Fruit fly (Drosophila melanogaster) whole organism, embryonic: ENCODE data around the gene CG42540.

Experiments
- Awh ChIP-seq: fragments of 200-800 bp; sonication (Bioruptor generic); IDR thresholded peaks from 2 replicates; pipeline ENCODE4, ENCODE4 v1.3.6; 2022; ENCODE audit warnings: missing biosample characterization, missing genetic modification characterization
- Bdp1 ChIP-seq: fragments of 200-800 bp; sonication (Bioruptor generic); optimal IDR thresholded peaks from 3 replicates; lab custom pipeline; 2016; ENCODE audit warnings: missing biosample characterization, missing genetic modification characterization
- CG10209 ChIP-seq: fragments of 200-800 bp; sonication (Bioruptor generic); optimal IDR thresholded peaks from 3 replicates; lab custom pipeline; 2017; ENCODE audit warnings: missing biosample characterization, mild to moderate bottlenecking, missing genetic modification characterization, missing genetic modification reagents
- CG10366 ChIP-seq: fragments of 200-800 bp; sonication (Bioruptor generic); IDR thresholded peaks from 2 replicates; pipeline ENCODE4 v1.3.6; 2022; ENCODE audit warnings: missing biosample characterization, missing genetic modification characterization
- CG11504 ChIP-seq: fragments of 200-800 bp; sonication (Bioruptor generic); optimal IDR thresholded peaks from 3 replicates; lab custom pipeline; 2019; ENCODE audit warnings: missing biosample characterization, mild to moderate bottlenecking, missing genetic modification characterization, moderate library complexity
- CG12219 ChIP-seq: fragments of 200-800 bp; sonication (Bioruptor generic); optimal IDR thresholded peaks from 3 replicates; lab custom pipeline; 2018; ENCODE audit warnings: missing biosample characterization, mild to moderate bottlenecking, missing genetic modification characterization
- CG1233 ChIP-seq: fragments of 200-800 bp; sonication (Bioruptor generic); optimal IDR thresholded peaks from 4 replicates; lab custom pipeline; 2018; ENCODE audit warnings: missing biosample characterization, mild to moderate bottlenecking, missing genetic modification characterization
- CG12769 ChIP-seq: fragments of 200-800 bp; sonication (Bioruptor generic); optimal IDR thresholded peaks from 2 replicates; lab custom pipeline; 2019; ENCODE audit warnings: missing biosample characterization, mild to moderate bottlenecking, missing genetic modification characterization, moderate library complexity
- CG15601 ChIP-seq: fragments of 200-800 bp; sonication (Bioruptor generic); optimal IDR thresholded peaks from 3 replicates; lab custom pipeline; 2019; ENCODE audit warnings: missing biosample characterization, mild to moderate bottlenecking, missing genetic modification characterization, moderate library complexity
- CG1602 ChIP-seq: fragments of 200-800 bp; sonication (Bioruptor generic); optimal IDR thresholded peaks from 3 replicates; lab custom pipeline; 2016; ENCODE audit warnings: missing biosample characterization, missing genetic modification characterization
- CG16863 ChIP-seq: fragments of 200-800 bp; sonication (Bioruptor generic); optimal IDR thresholded peaks from 3 replicates; lab custom pipeline; 2016; ENCODE audit warnings: missing biosample characterization, missing genetic modification characterization
- CG1792 ChIP-seq: fragments of 200-800 bp; sonication (Bioruptor generic); optimal IDR thresholded peaks from 2 replicates; lab custom pipeline; 2016; ENCODE audit warnings: missing biosample characterization, missing genetic modification characterization
- CG18764 ChIP-seq: fragments of 200-800 bp; sonication (Bioruptor generic); optimal IDR thresholded peaks from 3 replicates; lab custom pipeline; 2016; ENCODE audit warnings: missing biosample characterization, missing genetic modification characterization
- CG2875 ChIP-seq: fragments of 200-800 bp; sonication (Bioruptor generic); optimal IDR thresholded peaks from 2 replicates; lab custom pipeline; 2017; ENCODE audit warnings: missing biosample characterization, mild to moderate bottlenecking, missing genetic modification characterization, missing genetic modification reagents
- CG32772 ChIP-seq: fragments of 200-800 bp; sonication (Bioruptor generic); IDR thresholded peaks from 2 replicates; pipeline ENCODE4 v1.3.6; 2022; ENCODE audit warnings: missing biosample characterization, missing genetic modification characterization
- CG3407 ChIP-seq: fragments of 200-800 bp; sonication (Bioruptor generic); optimal IDR thresholded peaks from 2 replicates; lab custom pipeline; 2018; ENCODE audit warnings: missing biosample characterization, mild to moderate bottlenecking, missing genetic modification characterization
- CG4328 ChIP-seq: fragments of 200-800 bp; sonication (Bioruptor generic); optimal IDR thresholded peaks from 3 replicates; lab custom pipeline; 2017; ENCODE audit warnings: missing biosample characterization, missing genetic modification reagents, missing genetic modification characterization
- CG4707 ChIP-seq: fragments of 200-800 bp; sonication (Bioruptor generic); optimal IDR thresholded peaks from 2 replicates; lab custom pipeline; 2018; ENCODE audit warnings: missing biosample characterization, mild to moderate bottlenecking, missing genetic modification characterization, moderate library complexity
- CG6765 ChIP-seq: fragments of 200-800 bp; sonication (Bioruptor generic); optimal IDR thresholded peaks from 3 replicates; lab custom pipeline; 2017; ENCODE audit warnings: missing biosample characterization, mild to moderate bottlenecking, missing genetic modification characterization
- CG7839 ChIP-seq: fragments of 200-800 bp; sonication (Bioruptor generic); optimal IDR thresholded peaks from 3 replicates; lab custom pipeline; 2018; ENCODE audit warnings: missing biosample characterization, mild to moderate bottlenecking, missing genetic modification characterization, moderate library complexity
- CoRest ChIP-seq: fragments of 200-800 bp; sonication (Bioruptor generic); optimal IDR thresholded peaks from 3 replicates; lab custom pipeline; 2018; ENCODE audit warnings: missing biosample characterization, mild to moderate bottlenecking, missing genetic modification characterization, moderate library complexity
- Dip3 ChIP-seq: fragments of 200-800 bp; sonication (Bioruptor generic); optimal IDR thresholded peaks from 3 replicates; lab custom pipeline; 2016; ENCODE audit warnings: missing biosample characterization, missing genetic modification characterization
- HmgZ ChIP-seq: fragments of 200-800 bp; sonication (Bioruptor generic); optimal IDR thresholded peaks from 2 replicates; lab custom pipeline; 2018; ENCODE audit warnings: missing biosample characterization, mild to moderate bottlenecking, missing genetic modification characterization
- Lhr ChIP-seq: fragments of 200-800 bp; sonication (Bioruptor generic); optimal IDR thresholded peaks from 3 replicates; lab custom pipeline; 2017; ENCODE audit warnings: mild to moderate bottlenecking, missing biosample characterization, missing genetic modification reagents, missing genetic modification characterization
- Mad ChIP-seq: fragments of 200-800 bp; sonication (Bioruptor generic); optimal IDR thresholded peaks from 2 replicates; lab custom pipeline; 2016; ENCODE audit warnings: missing biosample characterization, missing genetic modification characterization
- Mes4 ChIP-seq: fragments of 200-800 bp; sonication (Bioruptor generic); optimal IDR thresholded peaks from 2 replicates; lab custom pipeline; 2016; ENCODE audit warnings: missing biosample characterization, missing genetic modification characterization
- Ssrp ChIP-seq: fragments of 200-800 bp; sonication (Bioruptor generic); optimal IDR thresholded peaks from 2 replicates; lab custom pipeline; 2018; ENCODE audit warnings: missing biosample characterization, mild to moderate bottlenecking, missing genetic modification characterization, moderate library complexity
- Taf1 ChIP-seq: fragments of 200-800 bp; sonication (Bioruptor generic); IDR thresholded peaks from 2 replicates; pipeline ENCODE4 v1.3.6; 2022; ENCODE audit warnings: missing biosample characterization, missing genetic modification characterization
- Xrp1 ChIP-seq: fragments of 200-800 bp; sonication (Bioruptor generic); IDR thresholded peaks from 2 replicates; pipeline ENCODE4 v1.3.6; 2022; ENCODE audit warnings: missing biosample characterization, missing genetic modification characterization
- ara ChIP-seq: fragments of 200-800 bp; sonication (Bioruptor generic); IDR thresholded peaks from 2 replicates; pipeline ENCODE4 v1.3.6; 2022; ENCODE audit warnings: missing biosample characterization, missing genetic modification characterization
- cad ChIP-seq: fragments of >200 bp; optimal IDR thresholded peaks from 2 replicates; lab custom pipeline; 2017; ENCODE audit warnings: missing biosample characterization, missing genetic modification characterization
- dmrt99B ChIP-seq: fragments of 200-800 bp; sonication (Bioruptor generic); optimal IDR thresholded peaks from 2 replicates; lab custom pipeline; 2018; ENCODE audit warnings: missing biosample characterization, mild to moderate bottlenecking, missing genetic modification characterization, moderate library complexity
- fd64A ChIP-seq: fragments of 200-800 bp; sonication (Bioruptor generic); optimal IDR thresholded peaks from 3 replicates; lab custom pipeline; 2018; ENCODE audit warnings: missing biosample characterization, mild to moderate bottlenecking, missing genetic modification characterization
- gem ChIP-seq: fragments of 200-800 bp; sonication (Bioruptor generic); optimal IDR thresholded peaks from 2 replicates; lab custom pipeline; 2019; ENCODE audit warnings: missing biosample characterization, mild to moderate bottlenecking, missing genetic modification characterization, moderate library complexity
- gsb-n ChIP-seq: fragments of 200-800 bp; sonication (Bioruptor generic); optimal IDR thresholded peaks from 3 replicates; lab custom pipeline; 2018; ENCODE audit warnings: missing biosample characterization, mild to moderate bottlenecking, missing genetic modification characterization
- ind ChIP-seq: fragments of 200-800 bp; sonication (Bioruptor generic); optimal IDR thresholded peaks from 3 replicates; lab custom pipeline; 2016; ENCODE audit warnings: missing biosample characterization, missing genetic modification characterization
- lola ChIP-seq, 3 experiments: fragments of >200 bp in 2 of 3; fragments of 200-800 bp in 1 of 3; sonication (Bioruptor generic) in 1 of 3; optimal IDR thresholded peaks; 2 replicates each; lab custom pipeline; 2017 to 2019; ENCODE audit warnings: missing biosample characterization in 3 of 3, missing genetic modification characterization in 3 of 3, mild to moderate bottlenecking in 1 of 3, moderate library complexity in 1 of 3
- nau ChIP-seq: fragments of 200-800 bp; sonication (Bioruptor generic); optimal IDR thresholded peaks from 3 replicates; lab custom pipeline; 2017; ENCODE audit warnings: missing biosample characterization, mild to moderate bottlenecking, missing genetic modification characterization, missing genetic modification reagents
- odd ChIP-seq: fragments of 200-800 bp; sonication (Bioruptor generic); optimal IDR thresholded peaks from 2 replicates; lab custom pipeline; 2017; ENCODE audit warnings: missing biosample characterization, mild to moderate bottlenecking, missing genetic modification characterization
- onecut ChIP-seq: fragments of 200-800 bp; sonication (Bioruptor generic); IDR thresholded peaks from 2 replicates; pipeline ENCODE4 v1.3.6; 2022; ENCODE audit warnings: missing biosample characterization, missing genetic modification characterization
- org-1 ChIP-seq: fragments of 200-800 bp; sonication (Bioruptor generic); optimal IDR thresholded peaks from 2 replicates; lab custom pipeline; 2017; ENCODE audit warnings: missing biosample characterization, missing genetic modification characterization
- pb ChIP-seq: fragments of 200-800 bp; sonication (Bioruptor generic); optimal IDR thresholded peaks from 3 replicates; lab custom pipeline; 2016; ENCODE audit warnings: missing biosample characterization, missing genetic modification characterization
- repo ChIP-seq: fragments of 200-800 bp; sonication (Bioruptor generic); optimal IDR thresholded peaks from 2 replicates; lab custom pipeline; 2016; ENCODE audit warnings: missing biosample characterization, missing genetic modification characterization
- salm ChIP-seq: fragments of 200-800 bp; sonication (Bioruptor generic); optimal IDR thresholded peaks from 2 replicates; lab custom pipeline; 2018; ENCODE audit warnings: missing biosample characterization, mild to moderate bottlenecking, missing genetic modification characterization
- sd ChIP-seq: fragments of 200-800 bp; sonication (Bioruptor generic); optimal IDR thresholded peaks from 3 replicates; lab custom pipeline; 2018; ENCODE audit warnings: missing biosample characterization, mild to moderate bottlenecking, missing genetic modification characterization, moderate library complexity
- sima ChIP-seq: fragments of 200-800 bp; sonication (Bioruptor generic); optimal IDR thresholded peaks from 2 replicates; lab custom pipeline; 2016; ENCODE audit warnings: missing biosample characterization, missing genetic modification characterization
- sqz ChIP-seq: fragments of 200-800 bp; sonication (Bioruptor generic); optimal IDR thresholded peaks from 3 replicates; lab custom pipeline; 2018; ENCODE audit warnings: missing biosample characterization, mild to moderate bottlenecking, missing genetic modification characterization
- zen ChIP-seq: fragments of 200-800 bp; sonication (Bioruptor generic); optimal IDR thresholded peaks from 3 replicates; lab custom pipeline; 2018; ENCODE audit warnings: missing biosample characterization, mild to moderate bottlenecking, missing genetic modification characterization, moderate library complexity
- zf30C ChIP-seq: fragments of 200-800 bp; sonication (Bioruptor generic); optimal IDR thresholded peaks from 3 replicates; lab custom pipeline; 2018; ENCODE audit warnings: missing biosample characterization, mild to moderate bottlenecking, missing genetic modification characterization

CG42540 gene

dm6 chr3L:4613846-4614247, 58.0 kb downstream of the CG42540 start (continued):
- no peak for TF ChIP-seq Taf1 (GFP tag; lab: Robert Waterston, UW)

dm6 chr3L:4615064-4615463, 59.2 kb downstream of the CG42540 start:
- TF ChIP-seq Ssrp (tag; lab: Kevin White, UChicago) (no peak), Mes4 (GFP tag; lab: Kevin White, UChicago) (peak; percentile 5), CG15601 (tag; lab: Kevin White, UChicago) (peak; percentile 42), Lhr (GFP tag; lab: Kevin White, UChicago) (peak; percentile 28), sqz (GFP tag; lab: Kevin White, UChicago) (peak; percentile 40), CG4707 (peak; percentile 51), ara (GFP tag; lab: Robert Waterston, UW) (no peak), CG11504 (tag; lab: Kevin White, UChicago) (peak; percentile 11), CG1602 (no peak), CG2875 (peak; percentile 78), fd64A (peak; percentile 32), CG10209 (GFP tag; lab: Kevin White, UChicago) (peak; percentile 26), CG3407 (GFP tag; lab: Kevin White, UChicago) (peak; percentile 76), CG12219 (peak; percentile 0), CG12769 (tag; lab: Kevin White, UChicago) (no peak), zen (tag; lab: Kevin White, UChicago) (no peak), gsb-n (tag; lab: Kevin White, UChicago) (peak; percentile 60), repo (GFP tag; lab: Kevin White, UChicago) (no peak), HmgZ (tag; lab: Kevin White, UChicago) (no peak), Mad (GFP tag; lab: Kevin White, UChicago) (no peak), CoRest (tag; lab: Kevin White, UChicago) (peak; percentile 1), Dip3 (no peak), nau (GFP tag; lab: Kevin White, UChicago) (peak; percentile 19), odd (GFP tag; lab: Kevin White, UChicago) (peak; percentile 41), CG6765 (no peak), dmrt99B (tag; lab: Kevin White, UChicago) (peak; percentile 10), CG18764 (GFP tag; lab: Kevin White, UChicago) (peak; percentile 1), Bdp1 (GFP tag; lab: Kevin White, UChicago) (no peak), sima (GFP tag; lab: Kevin White, UChicago) (no peak), sd (no peak), salm (peak; percentile 31), CG10366 (GFP tag; lab: Robert Waterston, UW) (no peak), CG1233 (peak; percentile 45), org-1 (GFP tag; lab: Kevin White, UChicago) (peak; percentile 18), ind (no peak), zf30C (GFP tag; lab: Kevin White, UChicago) (no peak), onecut (peak; percentile 33; the same call in 1 of the 2 replicates), CG4328 (GFP tag; lab: Kevin White, UChicago) (no peak), Xrp1 (GFP tag; lab: Robert Waterston, UW) (0 out of 2 replicates have a peak, but pooled peaks have one; percentile 5), cad (GFP tag; lab: Kevin White, UChicago) (no peak), CG16863 (GFP tag; lab: Kevin White, UChicago) (no peak), CG7839 (tag; lab: Kevin White, UChicago) (no peak), pb (no peak), CG1792 (no peak), Awh (GFP tag; lab: Robert Waterston, UW) (0 out of 2 replicates have a peak, but pooled peaks have one; percentile 29), CG32772 (no peak), gem (tag; lab: Kevin White, UChicago) (peak; percentile 57), lola (GFP tag; optimal IDR thresholded peaks at IDR 0.05; lab: Kevin White, UChicago) (no peak)
